Worm (Caenorhabditis elegans): Measurements from ENCODE around the gene Y37D8A.29.

The Y37D8A.29 gene

DNA sequence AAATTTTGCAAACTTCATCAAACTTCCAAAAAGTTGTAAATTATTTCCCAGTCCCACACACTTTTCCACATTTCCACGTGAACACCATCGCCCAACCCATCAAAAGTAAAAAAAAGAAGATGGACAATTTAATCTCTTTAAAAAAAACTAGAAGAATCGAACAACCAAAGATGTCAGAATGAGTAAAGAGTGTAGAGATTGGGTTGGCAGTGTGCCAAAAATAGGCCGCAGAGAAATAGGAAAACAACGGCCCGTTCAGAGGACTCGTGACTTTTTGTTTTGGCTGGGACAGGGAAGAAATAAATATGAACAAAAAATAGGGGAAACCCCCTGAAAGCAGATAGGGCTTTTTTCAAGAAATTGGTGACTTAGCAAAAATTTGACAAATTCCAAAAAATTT, 48.6 kb downstream of the Y37D8A.29 start (continued):
- TF ChIP-seq lin-29 (GFP tag; IDR thresholded peaks at IDR 0.05) (no peak), nhr-10 (tag; optimal IDR thresholded peaks at IDR 0.05) (no peak), php-3 (GFP tag; IDR thresholded peaks at IDR 0.05) (no peak), spr-1 (tag; optimal IDR thresholded peaks at IDR 0.05) (no peak), attf-4 (tag; optimal IDR thresholded peaks at IDR 0.05) (no peak), dmd-6 (GFP tag; IDR thresholded peaks at IDR 0.05) (peak; percentile 69), mxl-3 (GFP tag; optimal IDR thresholded peaks at IDR 0.05) (no peak), daf-19 (GFP tag; conservative IDR thresholded peaks at IDR 0.05) (no peak), R02D3.7 (tag; optimal IDR thresholded peaks at IDR 0.05) (no peak)
